Fruit fly (Drosophila melanogaster) ovary, adult (tissue): ENCODE measurements around the gene CG4768.

ENCODE experiments used
- CG17801 ChIP-seq: fragments of 200-800 bp; optimal IDR thresholded peaks from 2 replicates; lab custom pipeline; 2019; ENCODE audit warnings: missing biosample characterization, mild to moderate bottlenecking, missing genetic modification characterization, moderate library complexity; ENCODE audit not compliant: partially characterized antibody

The CG4768 gene

dm6 chrX:16772882-16773827 is 18.8 kb upstream of the CG4768 start:
- TF ChIP-seq CG17801 (GFP tag; lab: Kevin White, UChicago): no peak

DNA sequence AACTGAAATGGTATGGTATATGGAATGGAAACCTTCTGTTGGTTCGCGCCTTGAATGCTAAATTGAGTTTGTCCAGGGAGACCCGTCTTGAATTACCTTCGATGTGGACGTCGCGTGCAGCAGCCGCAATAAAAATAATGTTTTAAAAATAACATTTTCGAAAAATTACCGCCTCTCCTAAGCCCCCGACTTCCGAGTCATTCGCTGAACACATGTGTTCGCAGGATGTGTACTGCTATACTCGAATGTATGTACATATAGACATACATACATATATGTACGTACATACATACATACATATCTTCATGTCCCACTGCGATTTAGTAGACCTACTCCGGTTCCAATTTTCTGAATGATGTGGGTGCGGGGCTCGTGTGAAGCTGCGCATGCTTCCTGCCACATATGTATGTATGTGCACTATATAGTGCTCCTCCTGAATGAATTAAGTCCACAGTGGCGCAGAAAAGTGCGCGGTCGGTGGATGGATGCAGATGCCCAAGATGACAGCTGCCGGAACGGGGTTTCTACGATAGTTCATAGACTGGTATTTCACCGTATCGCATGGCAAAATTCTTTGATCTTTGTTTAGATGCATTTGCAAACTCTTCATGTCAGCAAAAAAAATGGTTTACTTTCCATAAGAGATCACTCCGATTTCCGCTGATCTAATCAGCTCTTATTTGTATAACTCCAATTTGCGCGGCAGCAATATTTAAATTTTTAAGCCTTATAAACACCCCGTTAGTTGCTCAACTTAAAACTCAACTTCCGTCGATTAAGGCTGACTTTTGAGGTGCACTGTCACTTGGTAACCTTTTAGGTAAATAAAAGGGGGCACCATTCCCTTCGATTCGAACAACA is 17.5 kb upstream of the CG4768 start:
- no peak for TF ChIP-seq CG17801 (GFP tag; lab: Kevin White, UChicago)

- no peak for TF ChIP-seq CG17801 (GFP tag; lab: Kevin White, UChicago)
Observed at dm6 chrX:16775083-16775482, 16.8 kb upstream of the CG4768 start.

- no peak for TF ChIP-seq CG17801 (GFP tag; lab: Kevin White, UChicago)
Observed at dm6 chrX:16778138-16778672, 13.7 kb upstream of the CG4768 start.

DNA sequence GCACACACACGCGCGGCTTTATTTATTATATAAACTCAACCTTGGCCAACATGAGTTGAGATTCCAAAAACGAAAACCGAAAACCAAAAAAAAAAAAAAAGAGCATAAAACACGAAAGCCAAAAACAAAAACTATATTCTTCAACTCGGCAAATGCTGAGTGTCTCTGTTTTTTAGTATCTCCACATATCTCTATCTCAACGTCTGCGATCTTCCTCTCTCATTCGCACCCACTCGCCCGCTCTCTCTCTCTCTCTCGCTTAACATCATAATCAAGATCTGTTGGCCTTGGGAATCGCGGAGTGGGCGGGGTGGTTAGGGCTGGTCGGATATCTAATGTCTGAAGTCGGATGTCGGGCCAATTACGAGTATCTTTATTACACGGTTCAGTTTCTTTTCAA is 11.7 kb upstream of the CG4768 start:
- peak; percentile 75 for TF ChIP-seq CG17801 (GFP tag; lab: Kevin White, UChicago)

- TF ChIP-seq CG17801 (GFP tag; lab: Kevin White, UChicago): no peak
Observed at dm6 chrX:16781055-16781454, 10.9 kb upstream of the CG4768 start.

DNA sequence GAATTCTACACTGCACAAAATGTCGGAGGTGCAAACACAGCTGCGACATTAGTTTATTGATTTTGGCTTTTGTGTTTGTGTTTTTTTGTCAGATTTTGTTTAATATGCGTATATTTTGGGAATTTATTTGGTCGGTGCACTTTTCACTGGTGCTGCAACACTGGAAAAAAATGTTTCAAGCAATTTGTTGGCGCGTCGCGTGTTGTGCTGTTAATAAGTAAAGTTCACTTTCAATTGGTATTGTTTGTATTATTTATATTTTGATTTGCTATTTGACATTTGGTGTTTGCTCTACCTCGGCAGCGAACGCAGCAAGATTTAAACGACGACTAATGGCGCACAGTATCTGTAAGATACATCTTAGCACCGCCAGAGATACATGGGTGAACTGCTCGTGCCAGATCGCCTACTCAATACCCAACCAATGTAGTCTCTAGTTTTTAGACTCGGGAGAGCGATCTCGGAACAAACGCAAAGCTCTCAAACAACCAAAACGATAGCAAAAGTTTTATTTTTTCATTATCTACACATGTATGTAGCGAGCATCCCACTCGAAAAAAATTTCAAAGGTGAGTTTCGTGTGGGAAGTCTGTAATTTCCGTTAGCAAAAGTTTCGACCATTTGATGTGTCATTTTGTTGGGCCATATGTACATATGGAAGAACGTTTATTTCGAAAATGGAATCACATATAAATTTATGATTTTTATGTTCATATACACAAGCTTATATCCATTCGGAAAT is 9.6 kb upstream of the CG4768 start:
- no peak for TF ChIP-seq CG17801 (GFP tag; lab: Kevin White, UChicago)

dm6 chrX:16783141-16783715 is 8.7 kb upstream of the CG4768 start, which contains the start of gene if:
Gene if (minus strand): TSS chrX:16783434.
- no peak for TF ChIP-seq CG17801 (GFP tag; lab: Kevin White, UChicago)

- no peak for TF ChIP-seq CG17801 (GFP tag; lab: Kevin White, UChicago)
Observed at dm6 chrX:16783743-16784142, 8.2 kb upstream of the CG4768 start, which contains the start of gene mRpL22. Gene mRpL22 (plus strand): TSS chrX:16783933.

DNA sequence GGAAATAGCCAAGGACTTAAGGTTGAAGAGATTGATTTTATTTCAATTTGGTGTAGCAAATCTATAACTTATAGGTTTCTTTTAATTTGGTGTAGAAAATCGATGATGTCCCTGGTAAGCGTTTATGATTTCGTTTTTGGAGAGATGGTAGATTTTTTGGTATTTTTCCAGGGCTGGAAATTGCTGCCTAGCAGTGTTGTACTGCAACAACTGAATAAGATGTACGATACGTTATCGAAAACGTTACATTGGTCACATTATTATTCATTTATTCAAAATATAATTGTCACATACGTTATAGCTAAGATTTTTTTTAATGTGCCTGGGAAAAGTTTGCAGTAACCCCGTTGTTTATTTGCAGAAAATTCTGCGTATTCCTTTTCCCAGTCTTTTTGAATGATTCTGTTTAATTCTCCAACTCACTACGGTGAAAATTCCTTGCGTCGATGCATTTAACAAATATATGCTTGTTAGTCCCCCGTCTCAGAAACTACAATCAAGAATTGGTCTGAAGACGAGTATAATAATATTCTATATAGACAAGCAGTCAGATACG is 5.0 kb upstream of the CG4768 start, which contains the start of the genes CG9609 and Sap30:
TSS of gene CG9609 (minus strand) at position 149 of the 556 bp plus-strand sequence.
TSS of gene Sap30 (plus strand) at position 424 of the 556 bp plus-strand sequence.
- no peak for TF ChIP-seq CG17801 (GFP tag; lab: Kevin White, UChicago)

DNA sequence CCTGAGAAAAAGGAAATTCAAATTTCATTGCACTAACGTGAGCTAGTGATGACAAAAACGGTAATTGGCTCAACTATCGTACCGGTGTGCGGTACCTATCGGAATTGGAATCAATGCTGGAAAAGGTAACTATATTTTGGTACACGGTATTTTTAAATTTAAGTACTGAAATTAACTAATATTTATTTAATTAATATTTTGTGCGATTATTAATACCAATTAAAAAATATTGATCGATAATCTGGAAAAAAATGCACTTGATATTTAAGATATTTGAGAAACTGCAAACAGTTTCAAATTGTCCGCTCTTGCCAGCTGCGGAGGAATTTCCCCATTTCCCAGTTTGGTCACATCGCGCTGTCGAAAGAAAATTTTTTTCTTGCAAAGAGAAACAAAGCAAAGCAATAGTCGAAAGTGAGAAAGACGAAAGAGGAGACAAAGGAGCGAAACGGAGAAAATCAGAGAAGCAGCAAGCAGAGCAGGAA is 4.5 kb upstream of the CG4768 start:
- TF ChIP-seq CG17801 (GFP tag; lab: Kevin White, UChicago): no peak

dm6 chrX:16791058-16791457 is 861 bp upstream of the CG4768 start, which contains the start of gene Rrp45:
Gene Rrp45 (minus strand): TSS chrX:16791266.
- no peak for TF ChIP-seq CG17801 (GFP tag; lab: Kevin White, UChicago)

DNA sequence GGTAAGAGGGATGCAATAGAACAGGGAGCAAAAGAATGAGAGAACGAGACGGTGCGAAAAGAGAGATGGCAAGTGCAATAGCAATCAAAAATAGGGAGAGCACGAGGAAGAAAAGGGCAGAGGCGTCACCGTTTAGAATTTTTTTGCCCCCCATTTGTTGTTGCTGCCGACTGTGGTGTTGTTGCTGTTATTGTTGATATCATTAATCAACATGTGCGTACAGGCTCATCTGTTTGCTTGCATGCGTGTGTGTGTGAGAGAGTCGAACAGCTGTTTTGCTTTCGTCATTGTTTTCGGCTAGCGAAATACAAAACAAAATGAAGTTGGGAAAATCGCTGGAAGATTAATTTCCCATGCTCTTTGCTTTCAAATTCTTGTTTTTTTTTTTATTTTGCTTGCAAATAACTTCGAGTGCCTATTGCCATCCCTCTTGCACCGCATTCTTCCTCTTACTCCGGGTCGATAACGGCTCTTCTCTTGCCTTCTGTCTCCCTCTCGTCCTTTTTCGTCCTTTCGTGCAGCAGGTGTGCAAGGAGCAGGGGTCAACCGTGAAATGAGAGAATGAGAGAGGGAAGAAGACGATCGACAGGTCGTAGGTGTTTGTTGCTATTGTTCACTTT is 1.3 kb downstream of the CG4768 start:
- no peak for TF ChIP-seq CG17801 (GFP tag; lab: Kevin White, UChicago)
